Fruit fly (Drosophila melanogaster) whole organism: ENCODE measurements around the gene CG15572.

Experiments
- CG8478 ChIP-seq: fragments of >200 bp; optimal IDR thresholded peaks from 2 replicates; lab custom pipeline; 2018; ENCODE audit warnings: inconsistent platforms
- Dll ChIP-seq: fragments of >200 bp; optimal IDR thresholded peaks from 2 replicates; lab custom pipeline; 2017
- EcR ChIP-seq, 2 experiments: fragments of >200 bp; optimal IDR thresholded peaks; 2 replicates each; lab custom pipeline; 2017; ENCODE audit warnings: missing biosample characterization in 2 of 2, missing genetic modification characterization in 2 of 2, missing genetic modification reagents in 2 of 2
- pan ChIP-seq: fragments of >200 bp; optimal IDR thresholded peaks from 2 replicates; lab custom pipeline; 2017
- psq ChIP-seq: fragments of >200 bp; optimal IDR thresholded peaks from 2 replicates; lab custom pipeline; 2017
- usp ChIP-seq: fragments of >200 bp; optimal IDR thresholded peaks from 2 replicates; lab custom pipeline; 2017; ENCODE audit warnings: missing biosample characterization, missing genetic modification characterization, mixed read lengths

DNA sequence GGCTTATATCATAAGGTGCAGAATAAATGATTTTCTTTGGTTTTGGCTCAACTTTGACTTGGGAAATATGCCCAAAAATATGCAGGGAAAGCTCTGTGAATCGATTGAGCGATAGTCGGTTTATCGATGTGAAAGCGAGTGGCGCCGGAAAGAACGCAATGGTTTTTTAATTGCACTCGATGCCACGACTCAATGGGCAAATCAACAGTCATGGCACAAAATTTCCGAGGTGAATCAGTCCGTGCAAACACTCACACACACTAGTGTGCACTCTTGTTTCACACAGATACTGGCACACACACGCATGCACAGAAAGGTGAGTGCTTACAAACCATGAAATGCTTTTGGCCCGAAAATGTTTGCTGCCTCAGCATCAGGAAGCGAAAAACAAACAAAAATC, 28.4 kb upstream of the CG15572 start:
- no peak for TF ChIP-seq CG8478 (lab: Kevin White, UChicago)
- TF ChIP-seq Dll (lab: Kevin White, UChicago) = no peak
- no peak for TF ChIP-seq usp (GFP tag; lab: Kevin White, UChicago)
- TF ChIP-seq psq (lab: Kevin White, UChicago) = no peak
- TF ChIP-seq EcR (GFP tag; optimal IDR thresholded peaks at IDR 0.05; lab: Kevin White, UChicago) = no peak
- no peak for TF ChIP-seq pan (lab: Kevin White, UChicago)
